Worm (Caenorhabditis elegans) whole organism, L4 larva: ENCODE data around the gene D2023.4.

Experiments
- F10B5.3 ChIP-seq: sonication (generic microtip); optimal IDR thresholded peaks from 2 replicates; lab custom pipeline; 2016; ENCODE audit warnings: mild to moderate bottlenecking, missing genetic modification characterization, missing compliant biosample characterization
- T20F7.1 ChIP-seq: fragments of 200-800 bp; sonication (Bioruptor generic); optimal IDR thresholded peaks from 2 replicates; lab custom pipeline; 2018; ENCODE audit warnings: mild to moderate bottlenecking, missing genetic modification characterization, missing compliant biosample characterization
- T26A8.4 ChIP-seq: fragments of 200-800 bp; sonication (Bioruptor generic); IDR thresholded peaks from 2 replicates; pipeline ENCODE4 v1.3.6; 2022; ENCODE audit warnings: missing genetic modification characterization, missing compliant biosample characterization
- ZK337.2 ChIP-seq: fragments of 200-800 bp; sonication (Bioruptor generic); IDR thresholded peaks from 2 replicates; pipeline ENCODE4 v1.3.6; 2022; ENCODE audit warnings: missing genetic modification reagents, missing genetic modification characterization, missing compliant biosample characterization
- aha-1 ChIP-seq: fragments of 150-350 bp; peaks from one replicate; lab custom pipeline; 2014; ENCODE audit warnings: missing biosample characterization, missing genetic modification characterization
- arid-1 ChIP-seq: fragments of 200-800 bp; sonication (Bioruptor generic); conservative IDR thresholded peaks from 2 replicates; pipeline ENCODE4 v1.3.6; 2022; ENCODE audit warnings: missing genetic modification reagents, missing genetic modification characterization, missing compliant biosample characterization
- ceh-20 ChIP-seq: fragments of 200-800 bp; sonication (Bioruptor generic); IDR thresholded peaks from 2 replicates; pipeline ENCODE4 v1.3.6; 2022; ENCODE audit warnings: missing genetic modification reagents, missing genetic modification characterization, missing compliant biosample characterization
- ceh-32 ChIP-seq: sonication (generic microtip); optimal IDR thresholded peaks from 2 replicates; lab custom pipeline; 2016; ENCODE audit warnings: mild to moderate bottlenecking, missing genetic modification characterization, missing compliant biosample characterization; ENCODE audit not compliant: poor library complexity
- cey-2 ChIP-seq: sonication (generic microtip); optimal IDR thresholded peaks from 3 replicates; lab custom pipeline; 2017; ENCODE audit warnings: missing genetic modification characterization, mild to moderate bottlenecking, missing compliant biosample characterization, antibody characterized with exemption, borderline replicate concordance; ENCODE audit not compliant: insufficient read depth
- daf-12 ChIP-seq: fragments of 150-350 bp; optimal IDR thresholded peaks from 2 replicates; lab custom pipeline; 2014; ENCODE audit warnings: missing biosample characterization, missing genetic modification reagents, missing genetic modification characterization
- daf-16 ChIP-seq, 3 experiments: sonication (generic microtip); optimal IDR thresholded peaks; 2 replicates each; lab custom pipeline; 2016 to 2017; ENCODE audit warnings: missing genetic modification characterization in 3 of 3, missing genetic modification reagents in 3 of 3, mild to moderate bottlenecking in 2 of 3, missing compliant biosample characterization in 2 of 3, missing biosample characterization in 1 of 3, moderate library complexity in 1 of 3
- dmd-6 ChIP-seq: fragments of 200-800 bp; sonication (Bioruptor generic); IDR thresholded peaks from 2 replicates; pipeline ENCODE4 v1.3.6; 2022; ENCODE audit warnings: missing genetic modification reagents, missing genetic modification characterization, missing compliant biosample characterization
- dpl-1 ChIP-seq: fragments of 150-350 bp; optimal IDR thresholded peaks from 2 replicates; lab custom pipeline; 2014; ENCODE audit warnings: missing biosample characterization, missing genetic modification reagents, missing genetic modification characterization
- dve-1 ChIP-seq: sonication (generic microtip); optimal IDR thresholded peaks from 2 replicates; lab custom pipeline; 2017; ENCODE audit warnings: antibody characterized with exemption, mild to moderate bottlenecking, missing genetic modification characterization, missing compliant biosample characterization; ENCODE audit not compliant: insufficient read depth
- hif-1 ChIP-seq, 2 experiments: sonication (generic microtip); optimal IDR thresholded peaks; 2 replicates each; lab custom pipeline; 2016 to 2017; ENCODE audit warnings: missing compliant biosample characterization in 2 of 2, missing genetic modification characterization in 2 of 2, missing genetic modification reagents in 2 of 2, missing genotype in 2 of 2, mild to moderate bottlenecking in 1 of 2
- hlh-11 ChIP-seq: fragments of 200-800 bp; sonication (Bioruptor generic); optimal IDR thresholded peaks from 2 replicates; lab custom pipeline; 2018; ENCODE audit warnings: mild to moderate bottlenecking, missing genetic modification characterization, missing compliant biosample characterization
- hlh-30 ChIP-seq: sonication (generic microtip); optimal IDR thresholded peaks from 2 replicates; lab custom pipeline; 2017; ENCODE audit warnings: antibody characterized with exemption, mild to moderate bottlenecking, missing genetic modification characterization, missing compliant biosample characterization; ENCODE audit not compliant: insufficient read depth
- hmg-1.1 ChIP-seq: fragments of 200-800 bp; sonication (Bioruptor generic); IDR thresholded peaks from 2 replicates; pipeline ENCODE4 v1.3.6; 2022; ENCODE audit warnings: missing genetic modification reagents, missing genetic modification characterization, missing compliant biosample characterization
- jun-1 ChIP-seq: fragments of 150-350 bp; optimal IDR thresholded peaks from 2 replicates; lab custom pipeline; 2014; ENCODE audit warnings: missing biosample characterization, missing genetic modification reagents, missing genetic modification characterization
- lim-7 ChIP-seq: fragments of 200-800 bp; sonication (Bioruptor generic); IDR thresholded peaks from 2 replicates; pipeline ENCODE4 v1.3.6; 2022; ENCODE audit warnings: missing genetic modification characterization, missing compliant biosample characterization
- lin-1 ChIP-seq: fragments of 200-800 bp; sonication (Bioruptor generic); IDR thresholded peaks from 2 replicates; pipeline ENCODE4 v1.3.6; 2022; ENCODE audit warnings: missing genetic modification reagents, missing genetic modification characterization, missing compliant biosample characterization
- lsy-2 ChIP-seq, 2 experiments: fragments of 150-350 bp in 1 of 2; sonication (generic microtip) in 1 of 2; optimal IDR thresholded peaks; 2 replicates each; lab custom pipeline; 2014 to 2017; ENCODE audit warnings: missing biosample characterization in 2 of 2, missing genetic modification characterization in 2 of 2
- mdt-29 ChIP-seq: fragments of 200-800 bp; sonication (Bioruptor generic); IDR thresholded peaks from 2 replicates; pipeline ENCODE4 v1.3.6; 2022; ENCODE audit warnings: missing genetic modification reagents, missing genetic modification characterization, missing compliant biosample characterization
- mxl-3 ChIP-seq: fragments of 200-800 bp; sonication (Bioruptor generic); optimal IDR thresholded peaks from 2 replicates; lab custom pipeline; 2018; ENCODE audit warnings: mild to moderate bottlenecking, missing genetic modification characterization, missing compliant biosample characterization
- nhr-11 ChIP-seq: fragments of 150-350 bp; optimal IDR thresholded peaks from 2 replicates; lab custom pipeline; 2014; ENCODE audit warnings: missing biosample characterization, missing genetic modification characterization
- nhr-25 ChIP-seq: sonication (generic microtip); optimal IDR thresholded peaks from 2 replicates; lab custom pipeline; 2017; ENCODE audit warnings: missing genetic modification characterization, mild to moderate bottlenecking, missing compliant biosample characterization, antibody characterized with exemption, moderate library complexity, borderline replicate concordance; ENCODE audit not compliant: insufficient read depth
- nhr-28 ChIP-seq: fragments of 150-350 bp; optimal IDR thresholded peaks from 2 replicates; lab custom pipeline; 2014; ENCODE audit warnings: missing biosample characterization, missing genetic modification characterization
- nhr-76 ChIP-seq: fragments of 150-350 bp; optimal IDR thresholded peaks from 2 replicates; lab custom pipeline; 2014; ENCODE audit warnings: missing biosample characterization, missing genetic modification characterization
- nhr-77 ChIP-seq: fragments of 150-350 bp; optimal IDR thresholded peaks from 2 replicates; lab custom pipeline; 2014; ENCODE audit warnings: missing biosample characterization, missing genetic modification characterization
- pha-4 ChIP-seq, 2 experiments: fragments of 150-350 bp in 1 of 2; fragments of 200-800 bp in 1 of 2; sonication (Bioruptor generic) in 1 of 2; IDR thresholded peaks in 1 of 2; optimal IDR thresholded peaks in 1 of 2; 2 replicates each; pipeline versions ENCODE4 v1.3.6 to Lab custom; 2014 to 2022; ENCODE audit warnings: missing genetic modification characterization in 2 of 2, missing genetic modification reagents in 2 of 2, missing biosample characterization in 1 of 2, missing compliant biosample characterization in 1 of 2
- pqm-1 ChIP-seq: sonication (generic microtip); optimal IDR thresholded peaks from 2 replicates; lab custom pipeline; 2017; ENCODE audit warnings: missing biosample characterization, missing genetic modification characterization
- sdz-12 ChIP-seq: fragments of 200-800 bp; sonication (Bioruptor generic); optimal IDR thresholded peaks from 2 replicates; lab custom pipeline; 2018; ENCODE audit warnings: mild to moderate bottlenecking, missing genetic modification characterization, missing compliant biosample characterization
- snpc-1.2 ChIP-seq: fragments of 200-800 bp; sonication (Bioruptor generic); IDR thresholded peaks from 2 replicates; pipeline ENCODE4 v1.3.6; 2022; ENCODE audit warnings: missing genetic modification reagents, missing genetic modification characterization, missing compliant biosample characterization
- vab-7 ChIP-seq: fragments of 200-800 bp; sonication (Bioruptor generic); IDR thresholded peaks from 2 replicates; pipeline ENCODE4 v1.3.6; 2022; ENCODE audit warnings: missing genetic modification reagents, missing genetic modification characterization, missing compliant biosample characterization
- zfp-3 ChIP-seq: fragments of 200-800 bp; sonication (Bioruptor generic); conservative IDR thresholded peaks from 2 replicates; pipeline ENCODE4 v1.3.6; 2022; ENCODE audit warnings: missing genetic modification reagents, missing genetic modification characterization, missing compliant biosample characterization

Gene D2023.4

ce11 chrV:11822461-11822939, 3.1 kb downstream of the D2023.4 start, which contains the start of gene pyc-1 (continued):
- no peak for TF ChIP-seq nhr-25 (tag; lab: Kevin White, UChicago)
- TF ChIP-seq lim-7 (GFP tag; lab: Robert Waterston, UW): no peak
- peak; percentile 84 for TF ChIP-seq nhr-28 (tag; lab: Kevin White, UChicago)
- 0 out of 2 replicates have a peak, but pooled peaks have one; percentile 12 for TF ChIP-seq lin-1 (GFP tag; lab: Robert Waterston, UW)
- peak; percentile 15 for TF ChIP-seq mxl-3 (GFP tag; lab: Kevin White, UChicago)
- peak; percentile 74 to 95 for TF ChIP-seq hif-1 (tag; optimal IDR thresholded peaks at IDR 0.05; lab: Kevin White, UChicago)
- 0 out of 2 replicates have a peak, but pooled peaks have one; percentile 10 for TF ChIP-seq pha-4 (GFP tag; IDR thresholded peaks at IDR 0.05; lab: Robert Waterston, UW)
- no peak for TF ChIP-seq pha-4 (tag; optimal IDR thresholded peaks at IDR 0.05; lab: Kevin White, UChicago)
- peak; percentile 71 for TF ChIP-seq hlh-30 (tag; lab: Kevin White, UChicago)
- TF ChIP-seq T20F7.1 (GFP tag; lab: Kevin White, UChicago): peak; percentile 66
- no peak for TF ChIP-seq daf-12 (tag; lab: Kevin White, UChicago)
- no peak for TF ChIP-seq cey-2 (tag; lab: Kevin White, UChicago)
- no peak for TF ChIP-seq T26A8.4 (GFP tag; lab: Robert Waterston, UW)
- peak; percentile 10 for TF ChIP-seq pqm-1

- TF ChIP-seq mdt-29 (GFP tag; lab: Robert Waterston, UW) (peak; percentile 43; the same call in 1 of the 2 replicates), nhr-11 (tag; lab: Kevin White, UChicago) (no peak), aha-1 (tag; lab: Kevin White, UChicago) (peak; percentile 96), hif-1 (tag; optimal IDR thresholded peaks at IDR 0.05; lab: Kevin White, UChicago) (no peak), hlh-11 (tag; lab: Kevin White, UChicago) (peak; percentile 35), dmd-6 (peak; percentile 57), sdz-12 (GFP tag; lab: Kevin White, UChicago) (no peak), daf-16 (GFP tag; optimal IDR thresholded peaks at IDR 0.05; lab: Kevin White, UChicago) (no peak), daf-16 (tag; optimal IDR thresholded peaks at IDR 0.05; lab: Kevin White, UChicago) (peak; percentile 23), hlh-30 (tag; lab: Kevin White, UChicago) (no peak), ceh-20 (no peak), snpc-1.2 (GFP tag; lab: Robert Waterston, UW) (no peak), nhr-76 (tag; lab: Kevin White, UChicago) (no peak), dve-1 (tag; lab: Kevin White, UChicago) (peak; percentile 32), vab-7 (GFP tag; lab: Robert Waterston, UW) (no peak), arid-1 (GFP tag; lab: Robert Waterston, UW) (no peak), pqm-1 (peak; percentile 54), F10B5.3 (no peak), nhr-28 (tag; lab: Kevin White, UChicago) (peak; percentile 68), jun-1 (tag; lab: Kevin White, UChicago) (no peak), ZK337.2 (GFP tag; lab: Robert Waterston, UW) (no peak), T20F7.1 (GFP tag; lab: Kevin White, UChicago) (no peak), nhr-77 (peak; percentile 28), lsy-2 (tag; optimal IDR thresholded peaks at IDR 0.05; lab: Kevin White, UChicago) (no peak), zfp-3 (GFP tag; lab: Robert Waterston, UW) (0 out of 2 replicates have a peak, but pooled peaks have one; percentile 31), dpl-1 (no peak), hmg-1.1 (GFP tag; lab: Robert Waterston, UW) (no peak), cey-2 (tag; lab: Kevin White, UChicago) (no peak), ceh-32 (tag; lab: Kevin White, UChicago) (no peak)
Measured at ce11 chrV:11820551-11820950, 5.0 kb downstream of the D2023.4 start.
